Fruit fly (Drosophila melanogaster) whole organism, adult: Measurements from ENCODE around the gene loaf.

Experiments used
- Clk ChIP-seq: fragments of 200-800 bp; sonication (Bioruptor generic); optimal IDR thresholded peaks from 2 replicates; lab custom pipeline; 2017; ENCODE audit warnings: missing biosample characterization, missing genetic modification characterization
- Mnt ChIP-seq: fragments of 200-800 bp; sonication (Bioruptor generic); optimal IDR thresholded peaks from 2 replicates; lab custom pipeline; 2016; ENCODE audit warnings: missing biosample characterization, mild to moderate bottlenecking, missing genetic modification characterization
- bab1 ChIP-seq: fragments of 200-800 bp; sonication (Bioruptor generic); optimal IDR thresholded peaks from 3 replicates; lab custom pipeline; 2019; ENCODE audit warnings: missing biosample characterization, mild to moderate bottlenecking, missing genetic modification characterization, moderate library complexity

dm6 chr3L:11772608-11773017 is 6.6 kb upstream of the loaf start:
- TF ChIP-seq Mnt (GFP tag; lab: Kevin White, UChicago) (peak; percentile 18), Clk (GFP tag; lab: Kevin White, UChicago) (no peak), bab1 (GFP tag; lab: Kevin White, UChicago) (no peak)
